Fruit fly (Drosophila melanogaster) whole organism, embryonic: Measurements from ENCODE around the gene Mtp.

Experiments
- CG10209 ChIP-seq: fragments of 200-800 bp; sonication (Bioruptor generic); optimal IDR thresholded peaks from 3 replicates; lab custom pipeline; 2017; ENCODE audit warnings: missing biosample characterization, mild to moderate bottlenecking, missing genetic modification characterization, missing genetic modification reagents
- CG10267 ChIP-seq: fragments of 200-800 bp; sonication (Bioruptor generic); optimal IDR thresholded peaks from 2 replicates; lab custom pipeline; 2018; ENCODE audit warnings: missing biosample characterization, mild to moderate bottlenecking, missing genetic modification characterization, moderate library complexity
- CG10366 ChIP-seq: fragments of 200-800 bp; sonication (Bioruptor generic); IDR thresholded peaks from 2 replicates; pipeline ENCODE4 v1.3.6; 2022; ENCODE audit warnings: missing biosample characterization, missing genetic modification characterization
- CG10431 ChIP-seq: fragments of 200-800 bp; sonication (Bioruptor generic); optimal IDR thresholded peaks from 3 replicates; lab custom pipeline; 2018; ENCODE audit warnings: missing biosample characterization, mild to moderate bottlenecking, missing genetic modification characterization
- CG11085 ChIP-seq: fragments of 200-800 bp; sonication (Bioruptor generic); IDR thresholded peaks from 2 replicates; pipeline ENCODE4 v1.3.6; 2022; ENCODE audit warnings: missing biosample characterization, missing genetic modification characterization
- CG11093 ChIP-seq: fragments of 200-800 bp; sonication (Bioruptor generic); IDR thresholded peaks from 3 replicates; pipeline ENCODE4 v1.3.6; 2022; ENCODE audit warnings: missing biosample characterization, missing genetic modification characterization
- CG12104 ChIP-seq: fragments of 200-800 bp; sonication (Bioruptor generic); optimal IDR thresholded peaks from 3 replicates; lab custom pipeline; 2016; ENCODE audit warnings: missing biosample characterization, missing genetic modification characterization
- CG12155 ChIP-seq: fragments of 200-800 bp; sonication (Bioruptor generic); optimal IDR thresholded peaks from 3 replicates; lab custom pipeline; 2016; ENCODE audit warnings: missing biosample characterization, missing genetic modification characterization
- CG12942 ChIP-seq: fragments of 200-800 bp; sonication (Bioruptor generic); optimal IDR thresholded peaks from 3 replicates; lab custom pipeline; 2016; ENCODE audit warnings: missing biosample characterization, missing genetic modification characterization
- CG13624 ChIP-seq: fragments of 200-800 bp; sonication (Bioruptor generic); optimal IDR thresholded peaks from 2 replicates; lab custom pipeline; 2016; ENCODE audit warnings: missing biosample characterization, missing genetic modification characterization
- CG14860 ChIP-seq: fragments of 200-800 bp; sonication (Bioruptor generic); IDR thresholded peaks from 3 replicates; pipeline ENCODE4 v1.3.6; 2022; ENCODE audit warnings: missing biosample characterization, missing genetic modification characterization; ENCODE audit not compliant: partially characterized antibody
- CG1529 ChIP-seq: fragments of 200-800 bp; sonication (Bioruptor generic); optimal IDR thresholded peaks from 3 replicates; lab custom pipeline; 2018; ENCODE audit warnings: missing biosample characterization, missing genetic modification characterization
- CG17186 ChIP-seq: fragments of 200-800 bp; sonication (Bioruptor generic); optimal IDR thresholded peaks from 3 replicates; lab custom pipeline; 2017; ENCODE audit warnings: missing biosample characterization, missing genetic modification reagents, missing genetic modification characterization
- CG17359 ChIP-seq: fragments of 200-800 bp; sonication (Bioruptor generic); optimal IDR thresholded peaks from 3 replicates; lab custom pipeline; 2018; ENCODE audit warnings: missing biosample characterization, mild to moderate bottlenecking, missing genetic modification characterization, moderate library complexity
- CG17385 ChIP-seq: fragments of 200-800 bp; sonication (Bioruptor generic); optimal IDR thresholded peaks from 3 replicates; lab custom pipeline; 2018; ENCODE audit warnings: missing biosample characterization, mild to moderate bottlenecking, missing genetic modification characterization
- CG17802 ChIP-seq: fragments of 200-800 bp; sonication (Bioruptor generic); optimal IDR thresholded peaks from 2 replicates; lab custom pipeline; 2018; ENCODE audit warnings: missing biosample characterization, mild to moderate bottlenecking, missing genetic modification characterization, moderate library complexity
- CG32532 ChIP-seq: fragments of 200-800 bp; sonication (Bioruptor generic); IDR thresholded peaks from 2 replicates; pipeline ENCODE4 v1.3.6; 2022; ENCODE audit warnings: missing biosample characterization, missing genetic modification characterization
- CG3407 ChIP-seq: fragments of 200-800 bp; sonication (Bioruptor generic); optimal IDR thresholded peaks from 2 replicates; lab custom pipeline; 2018; ENCODE audit warnings: missing biosample characterization, mild to moderate bottlenecking, missing genetic modification characterization
- CG34422 ChIP-seq: fragments of 200-800 bp; sonication (Bioruptor generic); IDR thresholded peaks from 3 replicates; pipeline ENCODE4 v1.3.6; 2022; ENCODE audit warnings: missing biosample characterization, missing genetic modification characterization
- CG4282 ChIP-seq: fragments of 200-800 bp; sonication (Bioruptor generic); optimal IDR thresholded peaks from 2 replicates; lab custom pipeline; 2016; ENCODE audit warnings: missing biosample characterization, missing genetic modification characterization
- CG9876 ChIP-seq: fragments of 200-800 bp; sonication (Bioruptor generic); optimal IDR thresholded peaks from 2 replicates; lab custom pipeline; 2016; ENCODE audit warnings: missing biosample characterization, missing genetic modification characterization
- CG9932 ChIP-seq: fragments of 200-800 bp; sonication (Bioruptor generic); IDR thresholded peaks from 2 replicates; pipeline ENCODE4 v1.3.6; 2022; ENCODE audit warnings: missing biosample characterization, missing genetic modification characterization
- CkIIα-i1 ChIP-seq: fragments of 200-800 bp; sonication (Bioruptor generic); IDR thresholded peaks from 2 replicates; pipeline ENCODE4 v1.3.6; 2022; ENCODE audit warnings: missing biosample characterization, missing genetic modification characterization
- Deaf1 ChIP-seq: fragments of 200-800 bp; optimal IDR thresholded peaks from 3 replicates; lab custom pipeline; 2019; ENCODE audit warnings: missing biosample characterization, mild to moderate bottlenecking, missing genetic modification characterization, moderate library complexity
- Doc3 ChIP-seq: fragments of 200-800 bp; sonication (Bioruptor generic); IDR thresholded peaks from 3 replicates; pipeline ENCODE4 v1.3.6; 2022; ENCODE audit warnings: missing biosample characterization, missing genetic modification characterization; ENCODE audit not compliant: partially characterized antibody
- Ets65A ChIP-seq: fragments of 200-800 bp; sonication (Bioruptor generic); peaks from one replicate; lab custom pipeline; 2016; ENCODE audit warnings: missing biosample characterization, missing genetic modification characterization
- Fer1 ChIP-seq: fragments of 200-800 bp; sonication (Bioruptor generic); optimal IDR thresholded peaks from 2 replicates; lab custom pipeline; 2017; ENCODE audit warnings: missing biosample characterization, mild to moderate bottlenecking, missing genetic modification characterization
- H15 ChIP-seq: fragments of 200-800 bp; sonication (Bioruptor generic); IDR thresholded peaks from 3 replicates; pipeline ENCODE4 v1.3.6; 2022; ENCODE audit warnings: missing biosample characterization, missing genetic modification characterization
- HLH3B ChIP-seq: fragments of 200-800 bp; sonication (Bioruptor generic); IDR thresholded peaks from 2 replicates; pipeline ENCODE4 v1.3.6; 2022; ENCODE audit warnings: missing biosample characterization, missing genetic modification characterization
- Hr39 ChIP-seq: fragments of >200 bp; optimal IDR thresholded peaks from 2 replicates; lab custom pipeline; 2017
- NC2α ChIP-seq: fragments of 200-800 bp; sonication (Bioruptor generic); optimal IDR thresholded peaks from 2 replicates; lab custom pipeline; 2016; ENCODE audit warnings: missing biosample characterization, missing genetic modification characterization
- Ptx1 ChIP-seq: fragments of 200-800 bp; sonication (Bioruptor generic); IDR thresholded peaks from 2 replicates; pipeline ENCODE4 v1.3.6; 2022; ENCODE audit warnings: missing biosample characterization, missing genetic modification characterization
- Rfx ChIP-seq: fragments of 200-800 bp; sonication (Bioruptor generic); IDR thresholded peaks from 2 replicates; pipeline ENCODE4 v1.3.6; 2022; ENCODE audit warnings: missing biosample characterization, missing genetic modification characterization
- Sin3A ChIP-seq: fragments of >200 bp; optimal IDR thresholded peaks from 2 replicates; lab custom pipeline; 2018
- Tbp ChIP-seq: fragments of >200 bp; optimal IDR thresholded peaks from 2 replicates; lab custom pipeline; 2018; ENCODE audit warnings: missing biosample characterization, missing genetic modification characterization
- ab ChIP-seq: fragments of 200-800 bp; sonication (Bioruptor generic); optimal IDR thresholded peaks from 2 replicates; lab custom pipeline; 2016; ENCODE audit warnings: missing biosample characterization, missing genetic modification characterization
- ap ChIP-seq: fragments of 200-800 bp; sonication (Bioruptor generic); IDR thresholded peaks from 2 replicates; pipeline ENCODE4 v1.3.6; 2022; ENCODE audit warnings: missing biosample characterization, missing genetic modification characterization
- dimm ChIP-seq: fragments of 200-800 bp; sonication (Bioruptor generic); IDR thresholded peaks from 2 replicates; pipeline ENCODE4 v1.3.6; 2022; ENCODE audit warnings: missing biosample characterization, missing genetic modification characterization
- ems ChIP-seq: fragments of 200-800 bp; sonication (Bioruptor generic); optimal IDR thresholded peaks from 3 replicates; lab custom pipeline; 2016; ENCODE audit warnings: missing biosample characterization, missing genetic modification characterization
- grau ChIP-seq: fragments of 200-800 bp; optimal IDR thresholded peaks from 3 replicates; lab custom pipeline; 2019; ENCODE audit warnings: missing biosample characterization, mild to moderate bottlenecking, missing genetic modification characterization, moderate library complexity
- hbn ChIP-seq: fragments of 200-800 bp; sonication (Bioruptor generic); IDR thresholded peaks from 2 replicates; pipeline ENCODE4 v1.3.6; 2022; ENCODE audit warnings: missing biosample characterization, missing genetic modification characterization; ENCODE audit not compliant: partially characterized antibody
- maf-S ChIP-seq: fragments of 200-800 bp; sonication (Bioruptor generic); optimal IDR thresholded peaks from 2 replicates; lab custom pipeline; 2016; ENCODE audit warnings: missing biosample characterization, missing genetic modification characterization
- nerfin-1 ChIP-seq: fragments of 200-800 bp; sonication (Bioruptor generic); optimal IDR thresholded peaks from 3 replicates; lab custom pipeline; 2019; ENCODE audit warnings: missing biosample characterization, mild to moderate bottlenecking, missing genetic modification characterization, moderate library complexity
- ro ChIP-seq: fragments of 200-800 bp; sonication (Bioruptor generic); IDR thresholded peaks from 2 replicates; pipeline ENCODE4 v1.3.6; 2022; ENCODE audit warnings: missing biosample characterization, missing genetic modification characterization
- sc ChIP-seq, 3 experiments: fragments of >200 bp in 2 of 3; fragments of 200-800 bp in 1 of 3; sonication (Bioruptor generic) in 1 of 3; optimal IDR thresholded peaks; 2 replicates in 2 of 3; 3 replicates in 1 of 3; lab custom pipeline; 2017; ENCODE audit warnings: mild to moderate bottlenecking in 1 of 3, missing biosample characterization in 1 of 3, missing genetic modification characterization in 1 of 3, missing genetic modification reagents in 1 of 3
- sob ChIP-seq: fragments of 200-800 bp; sonication (Bioruptor generic); IDR thresholded peaks from 2 replicates; pipeline ENCODE4 v1.3.6; 2022; ENCODE audit warnings: missing biosample characterization, missing genetic modification characterization
- sqz ChIP-seq: fragments of 200-800 bp; sonication (Bioruptor generic); optimal IDR thresholded peaks from 3 replicates; lab custom pipeline; 2018; ENCODE audit warnings: missing biosample characterization, mild to moderate bottlenecking, missing genetic modification characterization
- ssp ChIP-seq: fragments of 200-800 bp; sonication (Bioruptor generic); IDR thresholded peaks from 2 replicates; pipeline ENCODE4 v1.3.6; 2022; ENCODE audit warnings: missing biosample characterization, missing genetic modification characterization
- trem ChIP-seq: fragments of 200-800 bp; optimal IDR thresholded peaks from 3 replicates; lab custom pipeline; 2019; ENCODE audit warnings: missing biosample characterization, mild to moderate bottlenecking, missing genetic modification characterization, moderate library complexity
- vnd ChIP-seq: fragments of 200-800 bp; sonication (Bioruptor generic); IDR thresholded peaks from 3 replicates; pipeline ENCODE4 v1.3.6; 2022; ENCODE audit warnings: missing biosample characterization, missing genetic modification characterization; ENCODE audit not compliant: partially characterized antibody
- wor ChIP-seq: fragments of 200-800 bp; sonication (Bioruptor generic); IDR thresholded peaks from 2 replicates; pipeline ENCODE4 v1.3.6; 2022; ENCODE audit warnings: missing biosample characterization, missing genetic modification characterization

Gene Mtp

DNA sequence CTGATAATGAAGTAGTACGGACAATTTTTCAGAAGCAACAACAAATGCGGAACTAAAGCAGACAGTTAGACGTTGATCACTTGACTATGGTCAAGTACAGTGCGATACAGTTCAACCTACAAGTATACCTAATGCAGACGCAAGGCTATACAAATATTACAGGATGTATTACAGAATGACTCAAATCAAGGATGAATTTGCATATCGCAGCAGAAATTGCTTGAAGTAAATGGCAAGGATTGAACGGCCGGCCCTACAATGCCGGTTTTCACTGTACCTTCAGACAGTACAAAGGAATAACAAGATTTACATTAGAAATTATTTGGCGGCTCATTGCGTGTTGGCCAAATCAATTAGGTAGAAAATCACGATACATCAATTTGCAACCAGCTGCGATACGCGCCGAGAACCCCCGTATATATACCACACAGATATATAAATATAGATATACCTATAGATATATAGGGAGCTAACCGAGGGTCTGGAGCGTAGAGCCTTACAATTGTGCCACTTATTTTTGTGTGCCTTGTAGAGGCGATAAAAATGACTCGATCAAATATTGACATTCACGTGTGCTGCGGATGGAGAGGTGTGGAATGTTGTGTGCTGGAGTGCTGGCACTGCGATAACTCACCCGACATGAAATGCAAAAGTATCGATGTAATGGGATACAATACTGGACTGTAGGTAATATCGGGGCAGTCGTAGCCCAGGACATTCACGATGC is 41.2 kb downstream of the Mtp start (continued):
- no peak for TF ChIP-seq CG14860 (GFP tag; lab: Robert Waterston, UW)
- no peak for TF ChIP-seq CG1529 (GFP tag; lab: Kevin White, UChicago)
- TF ChIP-seq CG17186, result no peak
- no peak for TF ChIP-seq Sin3A (lab: Kevin White, UChicago)
- TF ChIP-seq Deaf1, result no peak
- no peak for TF ChIP-seq sqz (GFP tag; lab: Kevin White, UChicago)
- TF ChIP-seq CG34422 (GFP tag; lab: Robert Waterston, UW), result no peak
- no peak for TF ChIP-seq trem
- TF ChIP-seq ems (GFP tag; lab: Kevin White, UChicago), result peak; percentile 37
- no peak for TF ChIP-seq ab (GFP tag; lab: Kevin White, UChicago)
- 0 out of 2 replicates have a peak, but pooled peaks have one; percentile 12 for TF ChIP-seq ro (GFP tag; lab: Robert Waterston, UW)
- peak; percentile 26 for TF ChIP-seq CG17359 (tag; lab: Kevin White, UChicago)
- TF ChIP-seq ssp (GFP tag; lab: Robert Waterston, UW), result no peak
- peak; percentile 27 for TF ChIP-seq CG3407 (GFP tag; lab: Kevin White, UChicago)
- TF ChIP-seq CG12155 (GFP tag; lab: Kevin White, UChicago), result peak; percentile 48
- TF ChIP-seq CG12942 (GFP tag; lab: Kevin White, UChicago), result peak; percentile 16
- no peak for TF ChIP-seq maf-S (GFP tag; lab: Kevin White, UChicago)
- TF ChIP-seq CG11093 (GFP tag; lab: Robert Waterston, UW), result peak; percentile 45; the same call in 1 of the 3 replicates
- peak; percentile 44 for TF ChIP-seq CG10209
- no peak for TF ChIP-seq NC2α
- TF ChIP-seq dimm (GFP tag; lab: Robert Waterston, UW), result no peak
- no peak for TF ChIP-seq CG17802 (tag; lab: Kevin White, UChicago)
- 0 out of 2 replicates have a peak, but pooled peaks have one; percentile 53 for TF ChIP-seq HLH3B (GFP tag; lab: Robert Waterston, UW)
- no peak for TF ChIP-seq CG9876
- no peak for TF ChIP-seq CG12104 (GFP tag; lab: Kevin White, UChicago)
- TF ChIP-seq CG11085 (GFP tag; lab: Robert Waterston, UW), result peak; percentile 50; the same call in 1 of the 2 replicates
- no peak for TF ChIP-seq Doc3
- peak; percentile 85 for TF ChIP-seq Rfx (GFP tag; lab: Robert Waterston, UW)
- no peak; the same call in 1 of the 2 replicates for TF ChIP-seq wor (GFP tag; lab: Robert Waterston, UW)
- no peak for TF ChIP-seq CkIIα-i1 (GFP tag; lab: Robert Waterston, UW)
- no peak for TF ChIP-seq CG4282
- no peak for TF ChIP-seq CG17385
- no peak for TF ChIP-seq sc (optimal IDR thresholded peaks at IDR 0.05; lab: Kevin White, UChicago)
- TF ChIP-seq sc (GFP tag; optimal IDR thresholded peaks at IDR 0.05; lab: Kevin White, UChicago), result no peak
- TF ChIP-seq CG10366, result peak; percentile 55
- TF ChIP-seq CG9932, result peak; percentile 84
- TF ChIP-seq ap (GFP tag; lab: Robert Waterston, UW), result no peak
- TF ChIP-seq CG10267, result no peak
- TF ChIP-seq nerfin-1, result no peak
- no peak for TF ChIP-seq vnd (GFP tag; lab: Robert Waterston, UW)
- no peak for TF ChIP-seq hbn (GFP tag; lab: Robert Waterston, UW)
- TF ChIP-seq CG13624 (GFP tag; lab: Kevin White, UChicago), result peak; percentile 69
- TF ChIP-seq sob (GFP tag; lab: Robert Waterston, UW), result no peak
- peak; percentile 25 for TF ChIP-seq CG10431 (GFP tag; lab: Kevin White, UChicago)
- TF ChIP-seq Tbp (GFP tag; lab: Kevin White, UChicago), result no peak
- TF ChIP-seq Fer1 (GFP tag; lab: Kevin White, UChicago), result peak; percentile 51
- no peak for TF ChIP-seq Hr39 (lab: Kevin White, UChicago)
- TF ChIP-seq Ets65A, result peak; percentile 95
- TF ChIP-seq CG32532, result peak; percentile 89
- 0 out of 3 replicates have a peak, but pooled peaks have one; percentile 42 for TF ChIP-seq H15 (GFP tag; lab: Robert Waterston, UW)
- peak; percentile 90 for TF ChIP-seq grau
- TF ChIP-seq Ptx1 (GFP tag; lab: Robert Waterston, UW), result peak; percentile 58
